Worm (Caenorhabditis elegans): ENCODE results near the gene F35D2.3.

F35D2.3 gene

ce11 chrII:7560844-7561243, 9.6 kb upstream of the F35D2.3 start:
- TF ChIP-seq B0310.2 (tag; optimal IDR thresholded peaks at IDR 0.05) (no peak), ama-1 (optimal IDR thresholded peaks at IDR 0.05) (no peak), tra-4 (tag; optimal IDR thresholded peaks at IDR 0.05) (no peak), F13C5.2 (tag; optimal IDR thresholded peaks at IDR 0.05) (no peak), ets-7 (tag; optimal IDR thresholded peaks at IDR 0.05) (no peak), hnd-1 (tag; optimal IDR thresholded peaks at IDR 0.05) (no peak), sea-1 (GFP tag; conservative IDR thresholded peaks at IDR 0.05) (no peak), ceh-36 (tag; optimal IDR thresholded peaks at IDR 0.05) (no peak), ceh-13 (GFP tag; optimal IDR thresholded peaks at IDR 0.05) (no peak), tbx-37 (GFP tag; conservative IDR thresholded peaks at IDR 0.05) (no peak), tbx-11 (GFP tag; IDR thresholded peaks at IDR 0.05) (no peak)

DNA sequence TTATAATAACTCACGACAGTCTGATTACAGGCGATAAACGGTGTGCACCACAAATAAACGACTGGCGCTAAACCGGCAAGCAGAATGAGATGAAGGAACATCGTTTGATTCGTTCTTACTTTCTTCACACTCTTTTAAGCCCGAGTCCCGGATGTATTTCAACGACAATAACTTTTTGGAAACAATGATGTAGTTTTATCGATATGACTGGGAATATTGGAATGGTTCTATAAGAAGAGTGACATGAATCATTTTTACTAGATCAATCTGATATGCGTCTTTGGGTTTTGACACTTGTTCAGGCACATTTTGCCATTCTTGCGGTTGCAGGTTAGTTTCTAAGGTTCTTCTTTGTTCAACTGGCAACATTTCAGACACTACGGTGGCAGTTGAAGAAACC, 8.9 kb upstream of the F35D2.3 start, which contains the start of the genes ZK1290.11 and ZK1290.1:
Gene ZK1290.11 (minus strand): TSS at position 101 of the 400 bp plus-strand sequence.
Gene ZK1290.1 (plus strand): TSS at position 271 of the 400 bp plus-strand sequence.
- TF ChIP-seq F13C5.2 (tag; optimal IDR thresholded peaks at IDR 0.05) (no peak), ceh-36 (tag; optimal IDR thresholded peaks at IDR 0.05) (no peak), tbx-11 (GFP tag; IDR thresholded peaks at IDR 0.05) (no peak), sea-1 (GFP tag; conservative IDR thresholded peaks at IDR 0.05) (no peak), hnd-1 (tag; optimal IDR thresholded peaks at IDR 0.05) (no peak), hmg-4 (GFP tag; optimal IDR thresholded peaks at IDR 0.05) (no peak)

DNA sequence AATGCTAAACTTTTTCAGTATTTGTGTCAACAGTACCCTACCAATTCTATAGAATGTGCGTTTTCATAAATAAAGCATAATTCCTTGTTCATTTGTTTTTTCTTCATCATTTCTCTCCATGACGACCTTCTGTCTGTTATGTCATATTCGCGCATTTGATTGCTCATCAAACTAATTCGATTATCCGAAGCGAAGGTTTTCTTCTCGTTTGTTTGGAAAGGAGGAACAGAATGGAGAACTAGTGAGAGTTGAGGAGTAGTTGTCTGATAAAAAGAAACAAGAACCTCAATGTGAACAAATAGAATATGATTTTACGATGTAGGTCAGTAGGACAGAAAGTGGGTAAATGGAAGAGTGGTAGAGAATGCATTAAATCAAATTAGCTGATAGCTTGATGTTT, 7.8 kb upstream of the F35D2.3 start:
- TF ChIP-seq F13C5.2 (tag; optimal IDR thresholded peaks at IDR 0.05): no peak
- TF ChIP-seq scrt-1 (GFP tag; IDR thresholded peaks at IDR 0.05): no peak
- TF ChIP-seq tra-4 (tag; optimal IDR thresholded peaks at IDR 0.05): no peak
- no peak for TF ChIP-seq tbx-37 (GFP tag; conservative IDR thresholded peaks at IDR 0.05)
- no peak for TF ChIP-seq pes-1 (GFP tag; IDR thresholded peaks at IDR 0.05)

DNA sequence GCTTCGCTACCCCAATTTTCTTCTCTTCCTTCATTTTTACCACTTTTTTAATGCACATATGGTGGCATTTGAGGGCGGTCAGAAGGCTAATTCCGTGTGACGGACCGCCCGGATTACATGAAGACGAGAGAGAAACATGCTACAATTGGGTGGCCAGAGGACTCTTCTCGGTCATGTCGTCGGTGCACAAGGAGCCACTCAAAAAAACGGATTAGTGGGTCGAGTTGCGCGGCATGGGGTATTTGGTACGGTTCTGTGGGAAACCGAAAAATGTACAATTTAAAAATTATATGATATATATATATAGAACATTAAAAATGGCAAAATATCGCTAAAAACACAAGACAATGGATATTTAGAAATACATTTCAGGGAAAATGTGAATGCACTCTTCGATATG, 415 bp downstream of the F35D2.3 start:
- TF ChIP-seq sea-1 (GFP tag; conservative IDR thresholded peaks at IDR 0.05): no peak
- peak; percentile 62 for TF ChIP-seq ceh-36 (tag; optimal IDR thresholded peaks at IDR 0.05)
- TF ChIP-seq scrt-1 (GFP tag; IDR thresholded peaks at IDR 0.05): no peak
- no peak for TF ChIP-seq F13C5.2 (tag; optimal IDR thresholded peaks at IDR 0.05)

ce11 chrII:7574143-7574542, 3.7 kb downstream of the F35D2.3 start, which contains the start of gene F35D2.2:
F35D2.2 (plus strand) TSS chrII:7574443.
- TF ChIP-seq sea-1 (GFP tag; conservative IDR thresholded peaks at IDR 0.05) (no peak), ceh-36 (tag; optimal IDR thresholded peaks at IDR 0.05) (no peak), ets-7 (tag; optimal IDR thresholded peaks at IDR 0.05) (no peak), B0310.2 (tag; optimal IDR thresholded peaks at IDR 0.05) (no peak), pes-1 (GFP tag; IDR thresholded peaks at IDR 0.05) (no peak)

- TF ChIP-seq ets-7 (tag; optimal IDR thresholded peaks at IDR 0.05): no peak
- no peak for TF ChIP-seq tra-4 (tag; optimal IDR thresholded peaks at IDR 0.05)
- TF ChIP-seq hmbx-1 (tag; optimal IDR thresholded peaks at IDR 0.05): no peak
- TF ChIP-seq F13C5.2 (tag; optimal IDR thresholded peaks at IDR 0.05): no peak
- no peak for TF ChIP-seq B0310.2 (tag; optimal IDR thresholded peaks at IDR 0.05)
- TF ChIP-seq flt-1 (GFP tag; IDR thresholded peaks at IDR 0.05): no peak
- no peak for TF ChIP-seq hmg-4 (GFP tag; optimal IDR thresholded peaks at IDR 0.05)
- no peak for TF ChIP-seq aly-1 (tag; optimal IDR thresholded peaks at IDR 0.05)
These were observed 5.2 kb downstream of the F35D2.3 start, which contains the start of gene F35D2.1 for ce11 chrII:7575614-7576013. F35D2.1 (plus strand) TSS chrII:7575914.

ce11 chrII:7577412-7577811, 7.0 kb downstream of the F35D2.3 start, which contains the start of gene F35D2.6:
F35D2.6 (plus strand) TSS chrII:7577712.
- no peak for TF ChIP-seq aly-1 (tag; optimal IDR thresholded peaks at IDR 0.05)

- TF ChIP-seq tbx-11 (GFP tag; IDR thresholded peaks at IDR 0.05) (no peak), ets-7 (tag; optimal IDR thresholded peaks at IDR 0.05) (no peak), pes-1 (GFP tag; IDR thresholded peaks at IDR 0.05) (no peak), ceh-36 (tag; optimal IDR thresholded peaks at IDR 0.05) (no peak), B0310.2 (tag; optimal IDR thresholded peaks at IDR 0.05) (no peak), hmg-4 (GFP tag; optimal IDR thresholded peaks at IDR 0.05) (no peak), tbx-37 (GFP tag; conservative IDR thresholded peaks at IDR 0.05) (no peak), F13C5.2 (tag; optimal IDR thresholded peaks at IDR 0.05) (no peak), aly-1 (tag; optimal IDR thresholded peaks at IDR 0.05) (no peak), flt-1 (GFP tag; IDR thresholded peaks at IDR 0.05) (no peak), tra-4 (tag; optimal IDR thresholded peaks at IDR 0.05) (no peak), sea-1 (GFP tag; conservative IDR thresholded peaks at IDR 0.05) (no peak), ceh-13 (GFP tag; optimal IDR thresholded peaks at IDR 0.05) (no peak), hnd-1 (tag; optimal IDR thresholded peaks at IDR 0.05) (no peak), scrt-1 (GFP tag; IDR thresholded peaks at IDR 0.05) (no peak), hmbx-1 (tag; optimal IDR thresholded peaks at IDR 0.05) (no peak), ama-1 (optimal IDR thresholded peaks at IDR 0.05) (no peak)
These were observed 13.2 kb downstream of the F35D2.3 start, which contains the start of gene mks-3 for ce11 chrII:7583555-7583954. mks-3 (minus strand) TSS chrII:7583655.

ce11 chrII:7588295-7588694, 17.9 kb downstream of the F35D2.3 start:
- no peak for TF ChIP-seq flt-1 (GFP tag; IDR thresholded peaks at IDR 0.05)
- no peak for TF ChIP-seq F13C5.2 (tag; optimal IDR thresholded peaks at IDR 0.05)
- no peak for TF ChIP-seq ceh-36 (tag; optimal IDR thresholded peaks at IDR 0.05)
- TF ChIP-seq aly-1 (tag; optimal IDR thresholded peaks at IDR 0.05): no peak
- TF ChIP-seq scrt-1 (GFP tag; IDR thresholded peaks at IDR 0.05): no peak
- no peak for TF ChIP-seq sea-1 (GFP tag; conservative IDR thresholded peaks at IDR 0.05)
- TF ChIP-seq ets-7 (tag; optimal IDR thresholded peaks at IDR 0.05): no peak
- TF ChIP-seq hnd-1 (tag; optimal IDR thresholded peaks at IDR 0.05): no peak
- no peak for TF ChIP-seq tbx-37 (GFP tag; conservative IDR thresholded peaks at IDR 0.05)
- TF ChIP-seq B0310.2 (tag; optimal IDR thresholded peaks at IDR 0.05): no peak
- no peak for TF ChIP-seq pes-1 (GFP tag; IDR thresholded peaks at IDR 0.05)
- TF ChIP-seq tra-4 (tag; optimal IDR thresholded peaks at IDR 0.05): no peak
- TF ChIP-seq ceh-13 (GFP tag; optimal IDR thresholded peaks at IDR 0.05): no peak

Data from whole organism, early embryonic.